Fruit fly (Drosophila melanogaster) whole organism, prepupa: ENCODE measurements around the gene Prosbeta3.
A peak's percentile ranks its signal among the peaks of the same experiment; 100 is the strongest.

Source experiments
- CG10631 ChIP-seq: fragments of 200-800 bp; sonication (Bioruptor generic); optimal IDR thresholded peaks from 2 replicates; lab custom pipeline; 2016; ENCODE audit warnings: missing biosample characterization, missing genetic modification characterization
- CG11762 ChIP-seq: fragments of 200-800 bp; sonication (Bioruptor generic); optimal IDR thresholded peaks from 3 replicates; lab custom pipeline; 2016; ENCODE audit warnings: missing biosample characterization, missing genetic modification characterization; ENCODE audit not compliant: insufficient read depth
- CG11902 ChIP-seq: fragments of 200-800 bp; sonication (Bioruptor generic); optimal IDR thresholded peaks from 3 replicates; lab custom pipeline; 2016; ENCODE audit warnings: missing biosample characterization, missing genetic modification characterization
- CG15336 ChIP-seq: fragments of 200-800 bp; sonication (Bioruptor generic); IDR thresholded peaks from 2 replicates; pipeline ENCODE4 v1.3.6; 2022; ENCODE audit warnings: missing biosample characterization, missing genetic modification characterization
- CG1621 ChIP-seq: fragments of 200-800 bp; sonication (Bioruptor generic); optimal IDR thresholded peaks from 3 replicates; lab custom pipeline; 2018; ENCODE audit warnings: missing biosample characterization, mild to moderate bottlenecking, missing genetic modification characterization
- CG3032 ChIP-seq: fragments of 200-800 bp; optimal IDR thresholded peaks from 2 replicates; lab custom pipeline; 2019; ENCODE audit warnings: missing biosample characterization, mild to moderate bottlenecking, missing genetic modification characterization, moderate library complexity
- CG31627 ChIP-seq: fragments of 200-800 bp; sonication (Bioruptor generic); optimal IDR thresholded peaks from 3 replicates; lab custom pipeline; 2016; ENCODE audit warnings: missing biosample characterization, missing genetic modification characterization
- CG32006 ChIP-seq: fragments of 200-800 bp; sonication (Bioruptor generic); optimal IDR thresholded peaks from 3 replicates; lab custom pipeline; 2017; ENCODE audit warnings: missing biosample characterization, mild to moderate bottlenecking, missing genetic modification characterization
- CG34406 ChIP-seq: fragments of 200-800 bp; sonication (Bioruptor generic); optimal IDR thresholded peaks from 3 replicates; lab custom pipeline; 2016; ENCODE audit warnings: missing biosample characterization, missing genetic modification characterization
- CG6163 ChIP-seq: fragments of 200-800 bp; sonication (Bioruptor generic); IDR thresholded peaks from 3 replicates; pipeline ENCODE4 v1.3.6; 2022; ENCODE audit warnings: missing biosample characterization, missing genetic modification characterization
- CG6808 ChIP-seq: fragments of 200-800 bp; sonication (Bioruptor generic); optimal IDR thresholded peaks from 3 replicates; lab custom pipeline; 2017; ENCODE audit warnings: missing biosample characterization, missing genetic modification characterization, mild to moderate bottlenecking, moderate library complexity, missing genetic modification reagents
- CG8319 ChIP-seq: fragments of 200-800 bp; sonication (Bioruptor generic); optimal IDR thresholded peaks from 3 replicates; lab custom pipeline; 2016; ENCODE audit warnings: missing biosample characterization, missing genetic modification characterization
- CG9139 ChIP-seq: fragments of 200-800 bp; sonication (Bioruptor generic); optimal IDR thresholded peaks from 3 replicates; lab custom pipeline; 2017; ENCODE audit warnings: missing biosample characterization, mild to moderate bottlenecking, missing genetic modification characterization
- Eip78C ChIP-seq: fragments of 200-800 bp; sonication (Bioruptor generic); peaks from one replicate; lab custom pipeline; 2016; ENCODE audit warnings: missing biosample characterization, missing genetic modification characterization
- Eip93F ChIP-seq: fragments of 200-800 bp; sonication (Bioruptor generic); optimal IDR thresholded peaks from 2 replicates; lab custom pipeline; 2016; ENCODE audit warnings: missing biosample characterization, mild to moderate bottlenecking, missing genetic modification characterization
- Ets96B ChIP-seq: fragments of 200-800 bp; optimal IDR thresholded peaks from 2 replicates; lab custom pipeline; 2019; ENCODE audit warnings: missing biosample characterization, mild to moderate bottlenecking, missing genetic modification characterization, moderate library complexity
- Gug ChIP-seq: fragments of 200-800 bp; sonication (Bioruptor generic); IDR thresholded peaks from 2 replicates; pipeline ENCODE4 v1.3.6; 2022; ENCODE audit warnings: missing biosample characterization, missing genetic modification characterization
- Hr39 ChIP-seq: fragments of 200-800 bp; sonication (Bioruptor generic); optimal IDR thresholded peaks from 2 replicates; lab custom pipeline; 2016; ENCODE audit warnings: missing biosample characterization, missing genetic modification characterization
- OdsH ChIP-seq: fragments of 200-800 bp; sonication (Bioruptor generic); optimal IDR thresholded peaks from 3 replicates; lab custom pipeline; 2016; ENCODE audit warnings: missing biosample characterization, missing genetic modification characterization
- Sox102F ChIP-seq: fragments of 200-800 bp; sonication (Bioruptor generic); optimal IDR thresholded peaks from 2 replicates; lab custom pipeline; 2016; ENCODE audit warnings: missing biosample characterization, mild to moderate bottlenecking, missing genetic modification characterization
- Sox14 ChIP-seq: fragments of 200-800 bp; sonication (Bioruptor generic); optimal IDR thresholded peaks from 3 replicates; lab custom pipeline; 2016; ENCODE audit warnings: missing biosample characterization, missing genetic modification characterization
- Sox15 ChIP-seq: fragments of 200-800 bp; sonication (Bioruptor generic); optimal IDR thresholded peaks from 3 replicates; lab custom pipeline; 2016; ENCODE audit warnings: missing biosample characterization, missing genetic modification characterization
- acj6 ChIP-seq: fragments of 200-800 bp; sonication (Bioruptor generic); optimal IDR thresholded peaks from 3 replicates; lab custom pipeline; 2016; ENCODE audit warnings: missing biosample characterization, missing genetic modification characterization
- cyc ChIP-seq: fragments of 200-800 bp; sonication (Bioruptor generic); optimal IDR thresholded peaks from 3 replicates; lab custom pipeline; 2016; ENCODE audit warnings: missing biosample characterization, missing genetic modification characterization
- esn ChIP-seq: fragments of 200-800 bp; sonication (Bioruptor generic); optimal IDR thresholded peaks from 2 replicates; lab custom pipeline; 2016; ENCODE audit warnings: missing biosample characterization, mild to moderate bottlenecking, missing genetic modification characterization, moderate library complexity
- fd59A ChIP-seq: fragments of 200-800 bp; sonication (Bioruptor generic); optimal IDR thresholded peaks from 2 replicates; lab custom pipeline; 2017; ENCODE audit warnings: missing biosample characterization, mild to moderate bottlenecking, missing genetic modification characterization, missing genetic modification reagents
- fd85E ChIP-seq: fragments of 200-800 bp; sonication (Bioruptor generic); optimal IDR thresholded peaks from 3 replicates; lab custom pipeline; 2016; ENCODE audit warnings: missing biosample characterization, missing genetic modification characterization
- fkh ChIP-seq: fragments of 200-800 bp; sonication (Bioruptor generic); optimal IDR thresholded peaks from 3 replicates; lab custom pipeline; 2017; ENCODE audit warnings: missing biosample characterization, mild to moderate bottlenecking, missing genetic modification characterization, moderate library complexity
- spab ChIP-seq: fragments of 200-800 bp; sonication (Bioruptor generic); optimal IDR thresholded peaks from 2 replicates; lab custom pipeline; 2017; ENCODE audit warnings: missing biosample characterization, mild to moderate bottlenecking, missing genetic modification characterization, missing genetic modification reagents
- svp ChIP-seq: fragments of 200-800 bp; sonication (Bioruptor generic); peaks from one replicate; lab custom pipeline; 2016; ENCODE audit warnings: missing biosample characterization, missing genetic modification characterization
- topi ChIP-seq: fragments of 200-800 bp; sonication (Bioruptor generic); optimal IDR thresholded peaks from 3 replicates; lab custom pipeline; 2016; ENCODE audit warnings: missing biosample characterization, missing genetic modification characterization
- vri ChIP-seq: fragments of 200-800 bp; sonication (Bioruptor generic); optimal IDR thresholded peaks from 3 replicates; lab custom pipeline; 2016; ENCODE audit warnings: missing biosample characterization, mild to moderate bottlenecking, missing genetic modification characterization

Prosbeta3 gene

dm6 chr3R:9013765-9014380 lies 7.8 kb upstream of the Prosbeta3 start (continued):
- TF ChIP-seq vri (GFP tag; lab: Kevin White, UChicago) (peak; percentile 99), CG9139 (GFP tag; lab: Kevin White, UChicago) (no peak), esn (GFP tag; lab: Kevin White, UChicago) (peak; percentile 74), topi (GFP tag; lab: Kevin White, UChicago) (peak; percentile 57), Eip78C (GFP tag; lab: Kevin White, UChicago) (peak; percentile 80), Sox102F (GFP tag; lab: Kevin White, UChicago) (no peak), cyc (peak; percentile 55), CG6163 (peak; percentile 48; the same call in 2 of the 3 replicates), fd59A (GFP tag; lab: Kevin White, UChicago) (no peak), CG31627 (GFP tag; lab: Kevin White, UChicago) (peak; percentile 75), Gug (GFP tag; lab: Robert Waterston, UW) (0 out of 2 replicates have a peak, but pooled peaks have one; percentile 16)

DNA sequence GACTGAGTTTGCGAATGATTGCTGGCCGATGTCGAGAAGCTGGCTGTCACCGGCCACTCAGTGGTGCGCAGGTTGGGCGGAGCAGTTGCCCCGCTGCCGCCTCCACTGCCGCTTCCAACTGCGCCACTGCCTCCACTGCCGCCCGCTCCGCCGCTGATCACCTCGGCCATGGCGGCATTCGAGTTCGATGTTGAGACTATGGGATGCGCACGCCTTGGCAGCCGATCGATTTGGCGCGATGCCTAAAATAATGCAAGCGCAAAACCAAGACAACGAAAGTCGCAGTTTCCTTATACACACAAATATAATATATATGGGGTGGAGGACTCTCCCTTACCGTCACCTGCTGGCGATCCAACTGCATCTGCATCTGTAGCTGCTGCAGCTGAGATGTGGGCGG lies 5.7 kb upstream of the Prosbeta3 start:
- TF ChIP-seq CG32006 (GFP tag; lab: Kevin White, UChicago) (no peak), cyc (no peak), CG6808 (no peak), spab (no peak), CG34406 (GFP tag; lab: Kevin White, UChicago) (no peak)

DNA sequence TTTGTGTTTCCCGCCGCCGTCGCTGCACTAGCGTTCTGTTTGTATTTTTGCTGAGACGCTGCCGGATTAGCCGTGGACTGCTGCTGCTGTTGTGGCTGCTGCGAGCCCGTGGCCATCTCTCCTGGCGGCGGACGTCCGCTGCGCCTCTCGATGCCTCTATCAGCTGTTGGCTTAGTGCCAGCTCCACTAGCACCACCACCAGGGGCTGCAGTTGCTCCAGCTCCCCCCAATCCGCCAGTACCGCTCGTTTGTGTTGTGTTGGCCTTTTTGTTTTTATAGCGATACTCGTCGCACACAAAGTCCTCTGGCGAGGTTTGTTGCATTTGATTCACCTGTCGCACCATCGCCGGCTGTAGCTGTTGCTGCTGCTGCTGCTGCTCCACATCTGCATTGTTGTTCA lies 4.7 kb upstream of the Prosbeta3 start:
- TF ChIP-seq svp (GFP tag; lab: Kevin White, UChicago) (no peak), CG15336 (GFP tag; lab: Robert Waterston, UW) (0 out of 2 replicates have a peak, but pooled peaks have one; percentile 13)

- TF ChIP-seq CG1621, result peak; percentile 67
- peak; percentile 47 for TF ChIP-seq Sox14 (GFP tag; lab: Kevin White, UChicago)
- TF ChIP-seq Ets96B (tag; lab: Kevin White, UChicago), result peak; percentile 13
- no peak for TF ChIP-seq OdsH (GFP tag; lab: Kevin White, UChicago)
- TF ChIP-seq acj6, result no peak
- TF ChIP-seq fkh (GFP tag; lab: Kevin White, UChicago), result peak; percentile 39
- peak; percentile 60 for TF ChIP-seq Eip78C (GFP tag; lab: Kevin White, UChicago)
- TF ChIP-seq CG3032 (tag; lab: Kevin White, UChicago), result peak; percentile 16
- TF ChIP-seq CG8319 (GFP tag; lab: Kevin White, UChicago), result no peak
- TF ChIP-seq CG6163, result 0 out of 3 replicates have a peak, but pooled peaks have one; percentile 23
- no peak for TF ChIP-seq CG11762
These were observed 2.2 kb upstream of the Prosbeta3 start, which contains the start of gene CG11983 for dm6 chr3R:9008202-9008601. Gene CG11983, plus strand, starts transcription at chr3R:9008321.

DNA sequence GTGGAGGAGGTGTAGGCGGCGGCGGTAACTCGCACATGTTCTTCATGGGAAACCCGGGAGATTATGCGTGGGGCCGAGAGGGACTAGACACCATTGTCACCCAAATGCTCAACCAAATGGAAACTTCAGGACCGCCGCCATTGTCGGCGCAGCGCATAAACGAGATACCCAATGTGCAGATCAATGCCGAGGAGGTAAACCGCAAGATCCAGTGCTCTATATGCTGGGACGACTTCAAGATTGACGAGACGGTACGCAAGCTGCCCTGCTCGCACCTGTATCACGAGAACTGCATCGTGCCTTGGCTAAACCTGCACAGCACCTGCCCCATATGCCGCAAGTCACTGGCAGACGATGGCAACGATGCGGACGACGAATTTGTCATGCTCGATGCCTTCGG lies 1.2 kb upstream of the Prosbeta3 start:
- no peak for TF ChIP-seq Eip93F (GFP tag; lab: Kevin White, UChicago)
- no peak for TF ChIP-seq Sox14 (GFP tag; lab: Kevin White, UChicago)
- no peak for TF ChIP-seq Sox15 (GFP tag; lab: Kevin White, UChicago)
- no peak for TF ChIP-seq CG6163
- TF ChIP-seq Gug (GFP tag; lab: Robert Waterston, UW), result no peak
- TF ChIP-seq CG11762, result no peak
- TF ChIP-seq fd59A (GFP tag; lab: Kevin White, UChicago), result no peak
- no peak for TF ChIP-seq Hr39 (GFP tag; lab: Kevin White, UChicago)
- no peak for TF ChIP-seq fd85E (GFP tag; lab: Kevin White, UChicago)
- no peak for TF ChIP-seq acj6
- TF ChIP-seq Eip78C (GFP tag; lab: Kevin White, UChicago), result no peak
- TF ChIP-seq cyc, result no peak
- TF ChIP-seq CG11902 (GFP tag; lab: Kevin White, UChicago), result no peak
- no peak for TF ChIP-seq CG8319 (GFP tag; lab: Kevin White, UChicago)
- no peak for TF ChIP-seq CG10631 (GFP tag; lab: Kevin White, UChicago)
